Worm (Caenorhabditis elegans): ENCODE measurements around the gene taf-6.2.

The taf-6.2 gene

DNA sequence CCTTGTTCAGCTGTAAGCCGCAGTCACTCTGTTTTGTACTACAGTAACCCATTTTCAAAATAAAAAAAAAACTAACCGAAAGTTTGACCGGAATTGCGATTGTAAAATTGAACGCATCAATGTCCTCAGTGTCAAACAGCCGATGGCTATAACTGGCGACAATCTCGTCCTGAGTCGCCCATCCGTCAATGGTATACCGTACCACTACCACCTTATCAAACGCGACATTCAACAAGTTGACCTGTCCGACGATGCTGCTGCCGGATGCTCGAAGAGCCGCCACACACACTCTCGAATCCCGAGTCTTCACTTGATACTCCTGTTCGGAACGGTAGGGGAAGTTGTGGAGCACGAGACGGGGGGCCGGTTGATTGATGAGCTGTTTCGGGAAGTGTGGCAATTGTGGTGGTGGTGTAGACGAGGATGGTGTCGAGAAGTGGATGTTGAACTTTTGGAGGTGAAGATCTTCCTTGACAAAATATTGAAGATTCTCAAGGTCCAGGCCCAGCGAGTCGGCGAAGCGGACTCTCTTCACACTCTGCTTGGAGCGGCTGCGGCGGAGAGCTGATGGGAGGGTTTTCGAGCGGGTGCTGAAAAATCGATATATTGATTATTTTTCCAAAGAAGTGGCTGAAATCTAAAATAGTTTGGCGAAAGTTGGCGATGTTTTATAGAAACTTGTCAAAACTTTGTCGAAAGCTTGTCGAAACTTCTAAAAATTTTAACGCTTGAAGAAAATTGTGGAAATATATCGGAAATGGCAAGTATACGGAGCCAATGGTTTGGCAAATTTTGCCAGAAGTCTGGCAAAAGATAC, 48.0 kb downstream of the taf-6.2 start:
- TF ChIP-seq D2030.7 (GFP tag; IDR thresholded peaks at IDR 0.05) = no peak
- peak; percentile 70 for TF ChIP-seq zfh-2 (GFP tag; conservative IDR thresholded peaks at IDR 0.05)
- TF ChIP-seq B0035.1 (tag; optimal IDR thresholded peaks at IDR 0.05) = no peak

DNA sequence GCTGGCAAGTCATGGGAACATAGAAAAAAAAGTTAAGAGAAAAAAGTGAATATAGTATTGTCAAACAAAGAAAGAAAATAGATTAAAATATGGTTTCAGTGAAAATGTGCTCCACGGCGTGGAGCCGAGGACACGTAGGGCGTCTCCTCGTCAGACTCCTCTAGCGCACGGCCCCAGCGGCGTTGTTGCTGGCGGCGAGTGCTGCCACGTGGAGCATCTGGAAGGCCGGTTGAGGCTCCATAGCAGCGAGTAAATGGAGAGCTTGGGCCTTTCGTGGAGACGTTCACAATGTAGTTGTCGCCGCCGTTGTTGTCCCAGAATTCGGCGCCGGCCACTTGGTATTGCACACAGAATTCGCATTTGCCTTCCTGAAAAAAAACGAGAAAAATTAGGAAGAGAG, 49.0 kb downstream of the taf-6.2 start:
- TF ChIP-seq ccch-3 (GFP tag; optimal IDR thresholded peaks at IDR 0.05) (no peak), dox-1 (GFP tag; IDR thresholded peaks at IDR 0.05) (peak; percentile 59; the same call in 1 of the 2 replicates), lsy-27 (tag; optimal IDR thresholded peaks at IDR 0.05; ENCODE audit: borderline replicate concordance, insufficient read depth) (no peak), ztf-22 (GFP tag; optimal IDR thresholded peaks at IDR 0.05) (no peak), zfh-2 (GFP tag; conservative IDR thresholded peaks at IDR 0.05) (peak; percentile 89), F22D6.2 (tag; optimal IDR thresholded peaks at IDR 0.05) (no peak), hrde-1 (tag; optimal IDR thresholded peaks at IDR 0.05; ENCODE audit: borderline replicate concordance) (no peak), tbp1 (GFP tag; optimal IDR thresholded peaks at IDR 0.05) (no peak), F52B5.7 (tag; optimal IDR thresholded peaks at IDR 0.05) (no peak), ztf-26 (tag; optimal IDR thresholded peaks at IDR 0.05) (no peak), egrh-3 (GFP tag; IDR thresholded peaks at IDR 0.05) (peak; percentile 24; the same call in 1 of the 2 replicates), F55B11.4 (tag; optimal IDR thresholded peaks at IDR 0.05; ENCODE audit: borderline replicate concordance, insufficient read depth) (no peak), F39B2.1 (GFP tag; IDR thresholded peaks at IDR 0.05) (no peak), egl-44 (GFP tag; IDR thresholded peaks at IDR 0.05) (0 out of 2 replicates have a peak, but pooled peaks have one; percentile 15), ZK185.1 (tag; optimal IDR thresholded peaks at IDR 0.05; ENCODE audit: poor library complexity, severe bottlenecking) (no peak), aptf-3 (GFP tag; IDR thresholded peaks at IDR 0.05) (no peak), sptf-2 (GFP tag; optimal IDR thresholded peaks at IDR 0.05) (peak; percentile 48), cebp-2 (GFP tag; IDR thresholded peaks at IDR 0.05) (0 out of 2 replicates have a peak, but pooled peaks have one; percentile 24), B0035.1 (tag; optimal IDR thresholded peaks at IDR 0.05) (no peak), mcd-1 (GFP tag; IDR thresholded peaks at IDR 0.05) (peak; percentile 22; the same call in 1 of the 2 replicates), snpc-1.3 (tag; optimal IDR thresholded peaks at IDR 0.05; ENCODE audit: insufficient read depth) (no peak), ztf-3 (GFP tag; optimal IDR thresholded peaks at IDR 0.05) (no peak)

DNA sequence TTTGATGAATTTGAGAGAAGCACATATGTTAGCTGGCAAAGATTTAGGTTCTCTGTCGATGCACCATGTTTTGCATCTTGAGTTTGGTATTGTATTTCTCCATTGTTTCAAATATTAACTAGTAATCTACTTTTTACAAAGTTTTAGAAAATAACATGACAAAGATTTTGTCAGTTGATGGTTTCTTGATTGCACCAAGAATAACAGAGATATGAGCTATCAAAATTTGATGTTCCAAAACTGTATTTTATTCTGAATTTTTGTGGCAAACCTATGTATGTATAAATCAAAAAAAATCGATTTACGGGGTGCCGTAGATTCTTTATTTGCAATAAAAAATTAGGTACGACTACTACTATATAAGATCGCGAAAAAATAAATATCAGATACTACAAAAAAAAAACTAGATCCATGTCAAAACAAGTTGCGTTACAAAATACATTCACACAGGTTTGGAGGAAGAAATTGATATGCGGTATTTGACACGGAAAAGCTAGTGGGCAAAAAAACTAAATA, 49.6 kb downstream of the taf-6.2 start:
- TF ChIP-seq nfyb-1 (GFP tag; IDR thresholded peaks at IDR 0.05) (peak; percentile 31; the same call in 1 of the 2 replicates), ama-1 (optimal IDR thresholded peaks at IDR 0.05) (peak; percentile 74), ama-1 (GFP tag; optimal IDR thresholded peaks at IDR 0.05) (no peak), dox-1 (GFP tag; IDR thresholded peaks at IDR 0.05) (no peak), nhr-27 (tag; optimal IDR thresholded peaks at IDR 0.05) (no peak), lin-35 (GFP tag; optimal IDR thresholded peaks at IDR 0.05) (peak in 1 of 3 experiments; percentile 38), zim-3 (tag; optimal IDR thresholded peaks at IDR 0.05) (no peak), F39B2.1 (GFP tag; IDR thresholded peaks at IDR 0.05) (no peak), unc-130 (GFP tag; optimal IDR thresholded peaks at IDR 0.05) (no peak), mcd-1 (GFP tag; IDR thresholded peaks at IDR 0.05) (no peak), bed-1 (GFP tag; IDR thresholded peaks at IDR 0.05) (no peak), F22D6.2 (tag; optimal IDR thresholded peaks at IDR 0.05) (no peak), B0261.1 (tag; optimal IDR thresholded peaks at IDR 0.05) (no peak), lsy-27 (tag; optimal IDR thresholded peaks at IDR 0.05; ENCODE audit: borderline replicate concordance, insufficient read depth) (no peak), Y79H2A.3 (GFP tag; conservative IDR thresholded peaks at IDR 0.05) (0 out of 2 replicates have a peak, but pooled peaks have one; percentile 38), rec-8 (tag; optimal IDR thresholded peaks at IDR 0.05) (no peak), ztf-26 (tag; optimal IDR thresholded peaks at IDR 0.05) (no peak), sdz-38 (tag; optimal IDR thresholded peaks at IDR 0.05) (no peak), nfya-2 (GFP tag; IDR thresholded peaks at IDR 0.05) (no peak), athp-1 (tag; optimal IDR thresholded peaks at IDR 0.05) (no peak), B0336.3 (GFP tag; IDR thresholded peaks at IDR 0.05) (0 out of 2 replicates have a peak, but pooled peaks have one; percentile 13), T07F8.4 (tag; optimal IDR thresholded peaks at IDR 0.05) (no peak), nhr-90 (tag; optimal IDR thresholded peaks at IDR 0.05) (no peak), xnd-1 (tag; optimal IDR thresholded peaks at IDR 0.05) (no peak), egl-44 (GFP tag; IDR thresholded peaks at IDR 0.05) (no peak), egl-18 (GFP tag; IDR thresholded peaks at IDR 0.05) (no peak)

Data from whole organism, young adult.